Fruit fly (Drosophila melanogaster) whole organism, embryonic: ENCODE results near the gene rempA.

Experiments used
- ATbp ChIP-seq: fragments of 200-800 bp; sonication (Bioruptor generic); optimal IDR thresholded peaks from 2 replicates; lab custom pipeline; 2017; ENCODE audit warnings: missing biosample characterization, mild to moderate bottlenecking, missing genetic modification characterization, missing genetic modification reagents
- CG10654 ChIP-seq: fragments of 200-800 bp; sonication (Bioruptor generic); optimal IDR thresholded peaks from 2 replicates; lab custom pipeline; 2016; ENCODE audit warnings: missing biosample characterization, missing genetic modification characterization
- CG12219 ChIP-seq: fragments of 200-800 bp; sonication (Bioruptor generic); optimal IDR thresholded peaks from 3 replicates; lab custom pipeline; 2018; ENCODE audit warnings: missing biosample characterization, mild to moderate bottlenecking, missing genetic modification characterization
- CG17802 ChIP-seq: fragments of 200-800 bp; sonication (Bioruptor generic); optimal IDR thresholded peaks from 2 replicates; lab custom pipeline; 2018; ENCODE audit warnings: missing biosample characterization, mild to moderate bottlenecking, missing genetic modification characterization, moderate library complexity
- CG17829 ChIP-seq: fragments of 200-800 bp; optimal IDR thresholded peaks from 2 replicates; lab custom pipeline; 2019; ENCODE audit warnings: missing biosample characterization, mild to moderate bottlenecking, missing genetic modification characterization, moderate library complexity
- CG42726 ChIP-seq: fragments of 200-800 bp; sonication (Bioruptor generic); IDR thresholded peaks from 2 replicates; pipeline ENCODE4 v1.3.6; 2022; ENCODE audit warnings: missing biosample characterization, missing genetic modification characterization; ENCODE audit not compliant: partially characterized antibody
- CG4707 ChIP-seq: fragments of 200-800 bp; sonication (Bioruptor generic); optimal IDR thresholded peaks from 2 replicates; lab custom pipeline; 2018; ENCODE audit warnings: missing biosample characterization, mild to moderate bottlenecking, missing genetic modification characterization, moderate library complexity
- CG4730 ChIP-seq: fragments of 200-800 bp; sonication (Bioruptor generic); IDR thresholded peaks from 2 replicates; pipeline ENCODE4 v1.3.6; 2022; ENCODE audit warnings: missing biosample characterization, missing genetic modification characterization
- CG4854 ChIP-seq: fragments of 200-800 bp; sonication (Bioruptor generic); optimal IDR thresholded peaks from 2 replicates; lab custom pipeline; 2016; ENCODE audit warnings: missing biosample characterization, missing genetic modification characterization, inconsistent platforms
- CG6272 ChIP-seq: fragments of 200-800 bp; sonication (Bioruptor generic); IDR thresholded peaks from 2 replicates; pipeline ENCODE4 v1.3.6; 2022; ENCODE audit warnings: missing biosample characterization, missing genetic modification characterization
- CG7963 ChIP-seq: fragments of 200-800 bp; sonication (Bioruptor generic); IDR thresholded peaks from 3 replicates; pipeline ENCODE4 v1.3.6; 2022; ENCODE audit warnings: missing biosample characterization, missing genetic modification characterization; ENCODE audit not compliant: partially characterized antibody
- CG9727 ChIP-seq: fragments of 200-800 bp; sonication (Bioruptor generic); optimal IDR thresholded peaks from 3 replicates; lab custom pipeline; 2017; ENCODE audit warnings: missing biosample characterization, mild to moderate bottlenecking, missing genetic modification characterization
- Dip2 ChIP-seq: fragments of 200-800 bp; sonication (Bioruptor generic); IDR thresholded peaks from 2 replicates; pipeline ENCODE4 v1.3.6; 2022; ENCODE audit warnings: missing biosample characterization, missing genetic modification characterization
- HLH4C ChIP-seq: fragments of 200-800 bp; sonication (Bioruptor generic); IDR thresholded peaks from 3 replicates; pipeline ENCODE4 v1.3.6; 2022; ENCODE audit warnings: missing biosample characterization, missing genetic modification characterization; ENCODE audit not compliant: partially characterized antibody
- HLHmδ ChIP-seq: fragments of 200-800 bp; sonication (Bioruptor generic); optimal IDR thresholded peaks from 2 replicates; lab custom pipeline; 2018; ENCODE audit warnings: missing biosample characterization, mild to moderate bottlenecking, missing genetic modification characterization, moderate library complexity
- HmgD ChIP-seq: fragments of 200-800 bp; sonication (Bioruptor generic); optimal IDR thresholded peaks from 3 replicates; lab custom pipeline; 2016; ENCODE audit warnings: missing biosample characterization, missing genetic modification characterization
- Hr39 ChIP-seq: fragments of >200 bp; optimal IDR thresholded peaks from 2 replicates; lab custom pipeline; 2017
- Kr ChIP-seq: fragments of 200-800 bp; sonication (Bioruptor generic); optimal IDR thresholded peaks from 2 replicates; lab custom pipeline; 2017; ENCODE audit warnings: missing biosample characterization, mild to moderate bottlenecking, missing genetic modification characterization
- Med ChIP-seq: fragments of 200-800 bp; sonication (Bioruptor generic); peaks from one replicate; lab custom pipeline; 2016; ENCODE audit warnings: missing biosample characterization, missing genetic modification characterization, mild to moderate bottlenecking, inconsistent platforms, moderate library complexity
- NFAT ChIP-seq: fragments of 200-800 bp; sonication (Bioruptor generic); IDR thresholded peaks from 2 replicates; pipeline ENCODE4 v1.3.6; 2022; ENCODE audit warnings: missing biosample characterization, missing genetic modification characterization
- Optix ChIP-seq: fragments of 200-800 bp; sonication (Bioruptor generic); IDR thresholded peaks from 3 replicates; pipeline ENCODE4 v1.3.6; 2022; ENCODE audit warnings: missing biosample characterization, missing genetic modification characterization
- Scr ChIP-seq: fragments of 200-800 bp; sonication (Bioruptor generic); IDR thresholded peaks from 2 replicates; pipeline ENCODE4 v1.3.6; 2022; ENCODE audit warnings: missing biosample characterization, missing genetic modification characterization; ENCODE audit not compliant: partially characterized antibody
- Xbp1 ChIP-seq: fragments of 200-800 bp; sonication (Bioruptor generic); optimal IDR thresholded peaks from 3 replicates; lab custom pipeline; 2016; ENCODE audit warnings: missing biosample characterization, mild to moderate bottlenecking, missing genetic modification characterization
- ab ChIP-seq: fragments of 200-800 bp; sonication (Bioruptor generic); optimal IDR thresholded peaks from 2 replicates; lab custom pipeline; 2016; ENCODE audit warnings: missing biosample characterization, missing genetic modification characterization
- az2 ChIP-seq: fragments of 200-800 bp; sonication (Bioruptor generic); optimal IDR thresholded peaks from 3 replicates; lab custom pipeline; 2016; ENCODE audit warnings: missing biosample characterization, missing genetic modification characterization
- crol ChIP-seq: fragments of 200-800 bp; sonication (Bioruptor generic); IDR thresholded peaks from 2 replicates; pipeline ENCODE4 v1.3.6; 2022; ENCODE audit warnings: missing biosample characterization, missing genetic modification characterization
- en ChIP-seq: fragments of 200-800 bp; sonication (Bioruptor generic); optimal IDR thresholded peaks from 2 replicates; lab custom pipeline; 2016; ENCODE audit warnings: missing biosample characterization, missing genetic modification characterization
- gce ChIP-seq: fragments of 200-800 bp; sonication (Bioruptor generic); IDR thresholded peaks from 3 replicates; pipeline ENCODE4 v1.3.6; 2022; ENCODE audit warnings: missing biosample characterization, missing genetic modification characterization
- grn ChIP-seq: fragments of 200-800 bp; sonication (Bioruptor generic); optimal IDR thresholded peaks from 3 replicates; lab custom pipeline; 2017; ENCODE audit warnings: missing biosample characterization, missing genetic modification characterization
- ham ChIP-seq: fragments of 200-800 bp; sonication (Bioruptor generic); IDR thresholded peaks from 2 replicates; pipeline ENCODE4 v1.3.6; 2022; ENCODE audit warnings: missing biosample characterization, missing genetic modification characterization
- hkb ChIP-seq, 2 experiments: fragments of 200-800 bp in 1 of 2; fragments of >200 bp in 1 of 2; sonication (Bioruptor generic) in 1 of 2; IDR thresholded peaks in 1 of 2; optimal IDR thresholded peaks in 1 of 2; 2 replicates each; pipeline versions ENCODE4 v1.3.6 to Lab custom; 2017 to 2022; ENCODE audit warnings: missing biosample characterization in 1 of 2, missing genetic modification characterization in 1 of 2
- hth ChIP-seq: fragments of >200 bp; optimal IDR thresholded peaks from 2 replicates; lab custom pipeline; 2017; ENCODE audit warnings: inconsistent platforms
- kni ChIP-seq: fragments of 200-800 bp; sonication (Bioruptor generic); optimal IDR thresholded peaks from 3 replicates; lab custom pipeline; 2017; ENCODE audit warnings: mild to moderate bottlenecking, missing biosample characterization, missing genetic modification reagents, missing genetic modification characterization
- lov ChIP-seq, 2 experiments: fragments of 200-800 bp in 1 of 2; fragments of >200 bp in 1 of 2; sonication (Bioruptor generic) in 1 of 2; IDR thresholded peaks in 1 of 2; optimal IDR thresholded peaks in 1 of 2; 2 replicates in 1 of 2; 3 replicates in 1 of 2; pipeline versions ENCODE4 v1.3.6 to Lab custom; 2017 to 2022; ENCODE audit warnings: missing biosample characterization in 1 of 2, missing genetic modification characterization in 1 of 2
- mld ChIP-seq: fragments of 200-800 bp; sonication (Bioruptor generic); IDR thresholded peaks from 3 replicates; pipeline ENCODE4 v1.3.6; 2022; ENCODE audit warnings: missing biosample characterization, missing genetic modification characterization; ENCODE audit not compliant: partially characterized antibody
- nerfin-1 ChIP-seq: fragments of 200-800 bp; sonication (Bioruptor generic); optimal IDR thresholded peaks from 3 replicates; lab custom pipeline; 2019; ENCODE audit warnings: missing biosample characterization, mild to moderate bottlenecking, missing genetic modification characterization, moderate library complexity
- odd ChIP-seq: fragments of 200-800 bp; sonication (Bioruptor generic); optimal IDR thresholded peaks from 2 replicates; lab custom pipeline; 2017; ENCODE audit warnings: missing biosample characterization, mild to moderate bottlenecking, missing genetic modification characterization
- onecut ChIP-seq: fragments of 200-800 bp; sonication (Bioruptor generic); IDR thresholded peaks from 2 replicates; pipeline ENCODE4 v1.3.6; 2022; ENCODE audit warnings: missing biosample characterization, missing genetic modification characterization
- salm ChIP-seq: fragments of 200-800 bp; sonication (Bioruptor generic); optimal IDR thresholded peaks from 2 replicates; lab custom pipeline; 2018; ENCODE audit warnings: missing biosample characterization, mild to moderate bottlenecking, missing genetic modification characterization
- schlank ChIP-seq: fragments of 200-800 bp; sonication (Bioruptor generic); optimal IDR thresholded peaks from 2 replicates; lab custom pipeline; 2018; ENCODE audit warnings: missing biosample characterization, mild to moderate bottlenecking, missing genetic modification characterization
- sens ChIP-seq: fragments of 200-800 bp; sonication (Bioruptor generic); peaks from one replicate; lab custom pipeline; 2016; ENCODE audit warnings: missing biosample characterization, missing genetic modification characterization
- sr ChIP-seq: fragments of 200-800 bp; sonication (Bioruptor generic); IDR thresholded peaks from 3 replicates; pipeline ENCODE4 v1.3.6; 2022; ENCODE audit warnings: missing biosample characterization, missing genetic modification characterization
- tin ChIP-seq: fragments of 200-800 bp; sonication (Bioruptor generic); optimal IDR thresholded peaks from 3 replicates; lab custom pipeline; 2016; ENCODE audit warnings: missing biosample characterization, missing genetic modification characterization
- tll ChIP-seq, 2 experiments: fragments of 200-800 bp in 1 of 2; fragments of >200 bp in 1 of 2; sonication (Bioruptor generic) in 1 of 2; optimal IDR thresholded peaks; 2 replicates each; lab custom pipeline; 2017 to 2019; ENCODE audit warnings: missing biosample characterization in 2 of 2, missing genetic modification characterization in 2 of 2, mild to moderate bottlenecking in 1 of 2, moderate library complexity in 1 of 2
- tup ChIP-seq: fragments of 200-800 bp; sonication (Bioruptor generic); optimal IDR thresholded peaks from 2 replicates; lab custom pipeline; 2016; ENCODE audit warnings: missing biosample characterization, mild to moderate bottlenecking, missing genetic modification characterization, moderate library complexity
- vfl ChIP-seq: fragments of 200-800 bp; sonication (Bioruptor generic); optimal IDR thresholded peaks from 2 replicates; lab custom pipeline; 2016; ENCODE audit warnings: missing biosample characterization, missing genetic modification characterization

Gene rempA

dm6 chr2L:520331-521000 is 39.6 kb downstream of the rempA start (continued):
- TF ChIP-seq CG7963 (GFP tag; lab: Robert Waterston, UW) (no peak), en (GFP tag; lab: Kevin White, UChicago) (peak; percentile 88), HLHmδ (GFP tag; lab: Kevin White, UChicago) (no peak), Hr39 (no peak), hkb (optimal IDR thresholded peaks at IDR 0.05; lab: Kevin White, UChicago) (no peak), hkb (GFP tag; IDR thresholded peaks at IDR 0.05; lab: Robert Waterston, UW) (peak; percentile 94), vfl (GFP tag; lab: Kevin White, UChicago) (peak; percentile 35), CG17802 (no peak), Xbp1 (GFP tag; lab: Kevin White, UChicago) (peak; percentile 87), tin (GFP tag; lab: Kevin White, UChicago) (peak; percentile 86), Dip2 (GFP tag; lab: Robert Waterston, UW) (no peak), sens (peak; percentile 99), onecut (GFP tag; lab: Robert Waterston, UW) (peak; percentile 92), Optix (GFP tag; lab: Robert Waterston, UW) (peak; percentile 80), CG42726 (GFP tag; lab: Robert Waterston, UW) (no peak), gce (GFP tag; lab: Robert Waterston, UW) (peak; percentile 72; the same call in 1 of the 3 replicates), CG4730 (GFP tag; lab: Robert Waterston, UW) (peak; percentile 77), Scr (no peak), schlank (tag; lab: Kevin White, UChicago) (peak; percentile 30), ATbp (GFP tag; lab: Kevin White, UChicago) (peak; percentile 85), CG6272 (GFP tag; lab: Robert Waterston, UW) (peak; percentile 61; the same call in 1 of the 2 replicates)

dm6 chr2L:518979-519891 is 40.9 kb downstream of the rempA start:
- TF ChIP-seq az2 (GFP tag; lab: Kevin White, UChicago) = no peak
- no peak for TF ChIP-seq sr (GFP tag; lab: Robert Waterston, UW)
- TF ChIP-seq schlank (tag; lab: Kevin White, UChicago) = no peak
- peak; percentile 7 for TF ChIP-seq kni (GFP tag; lab: Kevin White, UChicago)
- TF ChIP-seq ham = no peak
- no peak for TF ChIP-seq NFAT (GFP tag; lab: Robert Waterston, UW)
- peak; percentile 92 for TF ChIP-seq grn (GFP tag; lab: Kevin White, UChicago)
- TF ChIP-seq lov (optimal IDR thresholded peaks at IDR 0.05; lab: Kevin White, UChicago) = no peak
- TF ChIP-seq lov (GFP tag; IDR thresholded peaks at IDR 0.05; lab: Robert Waterston, UW) = 0 out of 3 replicates have a peak, but pooled peaks have one; percentile 34
- peak; percentile 30 for TF ChIP-seq odd
- TF ChIP-seq Med (GFP tag; lab: Kevin White, UChicago) = peak; percentile 59
- no peak for TF ChIP-seq CG4707 (GFP tag; lab: Kevin White, UChicago)
- TF ChIP-seq HLH4C (GFP tag; lab: Robert Waterston, UW) = no peak
- TF ChIP-seq CG10654 (GFP tag; lab: Kevin White, UChicago) = no peak
- TF ChIP-seq CG17829 = peak; percentile 2
- no peak for TF ChIP-seq hth
- TF ChIP-seq tup (GFP tag; lab: Kevin White, UChicago) = peak; percentile 57
- TF ChIP-seq mld (GFP tag; lab: Robert Waterston, UW) = no peak
- TF ChIP-seq ab (GFP tag; lab: Kevin White, UChicago) = no peak
- peak in 1 of 2 experiments; percentile 67 for TF ChIP-seq tll (GFP tag; optimal IDR thresholded peaks at IDR 0.05; lab: Kevin White, UChicago)
- TF ChIP-seq Kr (GFP tag; lab: Kevin White, UChicago) = peak; percentile 1
- TF ChIP-seq salm (tag; lab: Kevin White, UChicago) = no peak
- no peak for TF ChIP-seq CG9727 (GFP tag; lab: Kevin White, UChicago)
- no peak for TF ChIP-seq CG12219 (GFP tag; lab: Kevin White, UChicago)
- no peak for TF ChIP-seq HmgD (GFP tag; lab: Kevin White, UChicago)
- TF ChIP-seq CG4854 = no peak
- peak; percentile 69 for TF ChIP-seq crol (GFP tag; lab: Robert Waterston, UW)
- TF ChIP-seq nerfin-1 (tag; lab: Kevin White, UChicago) = peak; percentile 8
